Fruit fly (Drosophila melanogaster): ENCODE results near the gene DNAlig4.

Gene DNAlig4

dm6 chrX:13640692-13641011, 27.0 kb downstream of the DNAlig4 start:
- TF ChIP-seq Dif (GFP tag; optimal IDR thresholded peaks at IDR 0.05; ENCODE audit: partially characterized antibody): peak; percentile 42
- TF ChIP-seq dl (GFP tag; optimal IDR thresholded peaks at IDR 0.05; ENCODE audit: insufficient read depth in 1 of 2, partially characterized antibody in 2 of 2): peak in 1 of 2 experiments; percentile 13
- TF ChIP-seq Mio (GFP tag; optimal IDR thresholded peaks at IDR 0.05): no peak

- TF ChIP-seq sv (GFP tag; optimal IDR thresholded peaks at IDR 0.05) (peak; percentile 96), dl (GFP tag; optimal IDR thresholded peaks at IDR 0.05; ENCODE audit: insufficient read depth in 1 of 2, partially characterized antibody in 2 of 2) (no peak), dsf (GFP tag; optimal IDR thresholded peaks at IDR 0.05; ENCODE audit: borderline replicate concordance) (peak; percentile 8), sage (GFP tag; optimal IDR thresholded peaks at IDR 0.05) (peak; percentile 82), Abd-B (GFP tag; optimal IDR thresholded peaks at IDR 0.05) (no peak), br (GFP tag; optimal IDR thresholded peaks at IDR 0.05) (peak; percentile 92), ey (GFP tag; optimal IDR thresholded peaks at IDR 0.05) (peak; percentile 91), pan (optimal IDR thresholded peaks at IDR 0.05) (no peak), dmrt93B (GFP tag; optimal IDR thresholded peaks at IDR 0.05) (peak; percentile 42), psq (GFP tag; optimal IDR thresholded peaks at IDR 0.05) (peak; percentile 77), fru (GFP tag; optimal IDR thresholded peaks at IDR 0.05) (peak; percentile 96), Jra (GFP tag; optimal IDR thresholded peaks at IDR 0.05) (peak; percentile 21), OdsH (GFP tag; optimal IDR thresholded peaks at IDR 0.05) (peak; percentile 86), Sp1 (GFP tag; optimal IDR thresholded peaks at IDR 0.05) (peak; percentile 73), jim (GFP tag; optimal IDR thresholded peaks at IDR 0.05) (no peak), CG9705 (GFP tag; optimal IDR thresholded peaks at IDR 0.05) (peak; percentile 21), Hr83 (GFP tag; optimal IDR thresholded peaks at IDR 0.05; ENCODE audit: poor library complexity, severe bottlenecking) (peak; percentile 5), Hnf4 (GFP tag; optimal IDR thresholded peaks at IDR 0.05) (peak; percentile 87), h (GFP tag; optimal IDR thresholded peaks at IDR 0.05) (peak; percentile 94), Mio (GFP tag; optimal IDR thresholded peaks at IDR 0.05) (peak; percentile 45), Dfd (GFP tag; optimal IDR thresholded peaks at IDR 0.05) (no peak), brk (GFP tag; optimal IDR thresholded peaks at IDR 0.05) (peak; percentile 68), Rel (GFP tag; optimal IDR thresholded peaks at IDR 0.05) (peak; percentile 77), Rel (tag; optimal IDR thresholded peaks at IDR 0.05) (no peak), rgr (GFP tag; optimal IDR thresholded peaks at IDR 0.05) (peak; percentile 89), Hr78 (GFP tag; optimal IDR thresholded peaks at IDR 0.05) (no peak), tai (GFP tag; optimal IDR thresholded peaks at IDR 0.05) (peak; percentile 62), HLH106 (tag; optimal IDR thresholded peaks at IDR 0.05) (peak; percentile 71), N (GFP tag; optimal IDR thresholded peaks at IDR 0.05) (no peak), foxo (GFP tag; optimal IDR thresholded peaks at IDR 0.05) (peak; percentile 66 to 89), usp (GFP tag; optimal IDR thresholded peaks at IDR 0.05) (no peak), CrebA (GFP tag; optimal IDR thresholded peaks at IDR 0.05; ENCODE audit: borderline replicate concordance) (peak; percentile 69), woc (GFP tag; optimal IDR thresholded peaks at IDR 0.05) (peak; percentile 74), Dif (GFP tag; optimal IDR thresholded peaks at IDR 0.05; ENCODE audit: partially characterized antibody) (no peak), Myc (optimal IDR thresholded peaks at IDR 0.05) (no peak), Vsx2 (GFP tag; optimal IDR thresholded peaks at IDR 0.05; ENCODE audit: partially characterized antibody) (no peak), GATAd (GFP tag; optimal IDR thresholded peaks at IDR 0.05) (no peak), CG32264 (GFP tag; optimal IDR thresholded peaks at IDR 0.05) (peak; percentile 69), lola (GFP tag; optimal IDR thresholded peaks at IDR 0.05) (no peak)
Measured at dm6 chrX:13639998-13640691, 27.5 kb downstream of the DNAlig4 start.

- TF ChIP-seq Mio (GFP tag; optimal IDR thresholded peaks at IDR 0.05) (no peak), Dfd (GFP tag; optimal IDR thresholded peaks at IDR 0.05) (no peak), Vsx2 (GFP tag; optimal IDR thresholded peaks at IDR 0.05; ENCODE audit: partially characterized antibody) (no peak), Rel (GFP tag; optimal IDR thresholded peaks at IDR 0.05) (no peak), Rel (tag; optimal IDR thresholded peaks at IDR 0.05) (peak; percentile 30)
Measured at dm6 chrX:13637588-13637987, 30.0 kb downstream of the DNAlig4 start.
